Worm (Caenorhabditis elegans): Measurements from ENCODE around the gene F38B6.2.

DNA sequence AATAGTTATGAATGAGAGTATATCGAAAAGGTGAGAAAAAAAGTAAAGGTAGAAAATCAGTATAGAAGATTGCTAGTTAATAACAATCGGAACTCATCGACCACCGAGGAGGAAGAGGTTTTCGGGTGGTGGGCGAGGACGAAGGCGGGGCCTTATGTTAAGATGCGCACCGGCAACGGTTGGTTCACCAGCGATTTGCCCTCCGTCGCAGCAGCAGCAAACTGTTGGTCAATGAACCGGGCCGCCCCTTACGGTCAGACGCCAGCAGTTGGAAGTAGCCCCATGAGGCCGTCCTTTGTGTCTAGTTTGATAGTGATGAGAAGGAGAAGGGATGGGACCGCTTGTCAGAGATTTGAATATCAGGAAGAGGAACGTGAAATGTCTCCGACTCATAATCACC is 29.4 kb upstream of the F38B6.2 start, which contains the start of gene nhr-137:
- no peak for TF ChIP-seq tbx-2 (tag; optimal IDR thresholded peaks at IDR 0.05)
- no peak for TF ChIP-seq elt-3 (tag; optimal IDR thresholded peaks at IDR 0.05)
- no peak for TF ChIP-seq ceh-9 (tag; optimal IDR thresholded peaks at IDR 0.05)
- TF ChIP-seq lin-15B (tag; optimal IDR thresholded peaks at IDR 0.05): no peak
- no peak for TF ChIP-seq nhr-237 (tag; optimal IDR thresholded peaks at IDR 0.05)
- no peak for TF ChIP-seq aly-2 (tag; optimal IDR thresholded peaks at IDR 0.05)
- TF ChIP-seq egl-27 (tag; optimal IDR thresholded peaks at IDR 0.05): no peak
- no peak for TF ChIP-seq nhr-11 (tag; optimal IDR thresholded peaks at IDR 0.05)
- TF ChIP-seq unc-62 (GFP tag; optimal IDR thresholded peaks at IDR 0.05): no peak

Data from whole organism, L3 larva.